Fruit fly (Drosophila melanogaster): ENCODE data around the gene Septin4.
A peak's percentile ranks its signal among the peaks of the same experiment; 100 is the strongest.

Gene Septin4

dm6 chrX:16733244-16733643, 38.3 kb upstream of the Septin4 start:
- TF ChIP-seq CG15710 (tag; optimal IDR thresholded peaks at IDR 0.05) (no peak), Snoo (tag; optimal IDR thresholded peaks at IDR 0.05) (no peak), CG34367 (tag; optimal IDR thresholded peaks at IDR 0.05) (no peak), CG8159 (tag; optimal IDR thresholded peaks at IDR 0.05) (no peak), CG8301 (tag; optimal IDR thresholded peaks at IDR 0.05) (no peak), rn (GFP tag; IDR thresholded peaks at IDR 0.05) (no peak), CG10348 (GFP tag; IDR thresholded peaks at IDR 0.05) (no peak), CG12605 (GFP tag; IDR thresholded peaks at IDR 0.05) (no peak), D1 (tag; optimal IDR thresholded peaks at IDR 0.05) (no peak), CG32121 (GFP tag; IDR thresholded peaks at IDR 0.05) (no peak), gl (tag; optimal IDR thresholded peaks at IDR 0.05) (no peak), Ets98B (GFP tag; IDR thresholded peaks at IDR 0.05) (no peak), CG14655 (GFP tag; optimal IDR thresholded peaks at IDR 0.05) (no peak)

- TF ChIP-seq CG8301 (tag; optimal IDR thresholded peaks at IDR 0.05), result no peak
- no peak for TF ChIP-seq CG13204 (GFP tag; optimal IDR thresholded peaks at IDR 0.05)
- no peak for TF ChIP-seq CG32121 (GFP tag; IDR thresholded peaks at IDR 0.05)
- TF ChIP-seq CG4496 (GFP tag; IDR thresholded peaks at IDR 0.05), result no peak
- TF ChIP-seq gl (tag; optimal IDR thresholded peaks at IDR 0.05), result no peak
- TF ChIP-seq CG17806 (tag; optimal IDR thresholded peaks at IDR 0.05), result no peak
- TF ChIP-seq fd96Ca (GFP tag; IDR thresholded peaks at IDR 0.05), result no peak
- no peak for TF ChIP-seq Ets98B (GFP tag; IDR thresholded peaks at IDR 0.05)
- TF ChIP-seq CG9948 (tag; optimal IDR thresholded peaks at IDR 0.05), result no peak
- no peak for TF ChIP-seq Pif1A (GFP tag; optimal IDR thresholded peaks at IDR 0.05)
- no peak for TF ChIP-seq Snoo (tag; optimal IDR thresholded peaks at IDR 0.05)
- TF ChIP-seq CG8159 (tag; optimal IDR thresholded peaks at IDR 0.05), result no peak
- TF ChIP-seq CG14655 (GFP tag; optimal IDR thresholded peaks at IDR 0.05), result no peak
- TF ChIP-seq Pif1B (GFP tag; optimal IDR thresholded peaks at IDR 0.05), result no peak
- no peak for TF ChIP-seq CG15710 (tag; optimal IDR thresholded peaks at IDR 0.05)
- TF ChIP-seq CG10348 (GFP tag; IDR thresholded peaks at IDR 0.05), result no peak
- no peak for TF ChIP-seq CG34367 (tag; optimal IDR thresholded peaks at IDR 0.05)
- TF ChIP-seq CG12605 (GFP tag; IDR thresholded peaks at IDR 0.05), result no peak
These were observed 35.8 kb upstream of the Septin4 start, which contains the start of gene TwdlX for dm6 chrX:16730791-16731190. Gene TwdlX, plus strand, starts transcription at chrX:16731091.

- TF ChIP-seq Snoo (tag; optimal IDR thresholded peaks at IDR 0.05), result no peak
- no peak for TF ChIP-seq CG10348 (GFP tag; IDR thresholded peaks at IDR 0.05)
- TF ChIP-seq rn (GFP tag; IDR thresholded peaks at IDR 0.05), result no peak
- no peak for TF ChIP-seq CG32121 (GFP tag; IDR thresholded peaks at IDR 0.05)
- TF ChIP-seq CG13204 (GFP tag; optimal IDR thresholded peaks at IDR 0.05), result no peak
- TF ChIP-seq EcR (GFP tag; optimal IDR thresholded peaks at IDR 0.05), result no peak
- TF ChIP-seq Pif1A (GFP tag; optimal IDR thresholded peaks at IDR 0.05), result no peak
- TF ChIP-seq Pif1B (GFP tag; optimal IDR thresholded peaks at IDR 0.05), result no peak
- TF ChIP-seq CG14655 (GFP tag; optimal IDR thresholded peaks at IDR 0.05), result no peak
- no peak for TF ChIP-seq D1 (tag; optimal IDR thresholded peaks at IDR 0.05)
- TF ChIP-seq CG34367 (tag; optimal IDR thresholded peaks at IDR 0.05), result no peak
- TF ChIP-seq Ets98B (GFP tag; IDR thresholded peaks at IDR 0.05), result no peak
- TF ChIP-seq CG8159 (tag; optimal IDR thresholded peaks at IDR 0.05), result no peak
These were observed 29.6 kb upstream of the Septin4 start for dm6 chrX:16724544-16724943.

dm6 chrX:16723203-16724173, 28.5 kb upstream of the Septin4 start:
- peak; percentile 64 for TF ChIP-seq CG8159 (tag; optimal IDR thresholded peaks at IDR 0.05)
- TF ChIP-seq CG17806 (tag; optimal IDR thresholded peaks at IDR 0.05), result peak; percentile 60
- peak; percentile 31; the same call in 1 of the 2 replicates for TF ChIP-seq CG12605 (GFP tag; IDR thresholded peaks at IDR 0.05)
- TF ChIP-seq fd96Ca (GFP tag; IDR thresholded peaks at IDR 0.05), result 0 out of 3 replicates have a peak, but pooled peaks have one; percentile 42
- TF ChIP-seq CG15710 (tag; optimal IDR thresholded peaks at IDR 0.05), result peak; percentile 51
- TF ChIP-seq CG9948 (tag; optimal IDR thresholded peaks at IDR 0.05), result peak; percentile 68
- no peak for TF ChIP-seq Pif1B (GFP tag; optimal IDR thresholded peaks at IDR 0.05)
- peak; percentile 92 for TF ChIP-seq gl (tag; optimal IDR thresholded peaks at IDR 0.05)
- no peak for TF ChIP-seq Pif1A (GFP tag; optimal IDR thresholded peaks at IDR 0.05)
- peak; percentile 46 for TF ChIP-seq CG8301 (tag; optimal IDR thresholded peaks at IDR 0.05)
- TF ChIP-seq Ets98B (GFP tag; IDR thresholded peaks at IDR 0.05), result peak; percentile 43; the same call in 1 of the 2 replicates
- TF ChIP-seq EcR (GFP tag; optimal IDR thresholded peaks at IDR 0.05), result peak; percentile 70
- peak; percentile 8; the same call in 1 of the 2 replicates for TF ChIP-seq rn (GFP tag; IDR thresholded peaks at IDR 0.05)
- TF ChIP-seq CG13204 (GFP tag; optimal IDR thresholded peaks at IDR 0.05), result peak; percentile 82
- peak; percentile 22; the same call in 1 of the 2 replicates for TF ChIP-seq CG10348 (GFP tag; IDR thresholded peaks at IDR 0.05)
- peak; percentile 67 for TF ChIP-seq CG32121 (GFP tag; IDR thresholded peaks at IDR 0.05)
- peak; percentile 65 for TF ChIP-seq Snoo (tag; optimal IDR thresholded peaks at IDR 0.05)
- TF ChIP-seq CG4496 (GFP tag; IDR thresholded peaks at IDR 0.05), result peak; percentile 57
- peak; percentile 81 for TF ChIP-seq CG34367 (tag; optimal IDR thresholded peaks at IDR 0.05)
- TF ChIP-seq D1 (tag; optimal IDR thresholded peaks at IDR 0.05), result no peak
- TF ChIP-seq CG14655 (GFP tag; optimal IDR thresholded peaks at IDR 0.05), result peak; percentile 53

- TF ChIP-seq fd96Ca (GFP tag; IDR thresholded peaks at IDR 0.05), result no peak
- no peak for TF ChIP-seq D1 (tag; optimal IDR thresholded peaks at IDR 0.05)
- TF ChIP-seq CG32121 (GFP tag; IDR thresholded peaks at IDR 0.05), result no peak
- TF ChIP-seq EcR (GFP tag; optimal IDR thresholded peaks at IDR 0.05), result no peak
These were observed 26.2 kb upstream of the Septin4 start, which contains the start of the genes CG32572 and CG34325 for dm6 chrX:16721168-16721567. Gene CG32572, plus strand, starts transcription at chrX:16721183. Gene CG34325, minus strand, starts transcription at chrX:16721411.

Measured in whole organism, pupa.